Fruit fly (Drosophila melanogaster) whole organism, embryonic: ENCODE data around the gene CG15152.
A peak's percentile ranks its signal among the peaks of the same experiment; 100 is the strongest.

Experiments
- C15 ChIP-seq: fragments of 200-800 bp; sonication (Bioruptor generic); IDR thresholded peaks from 3 replicates; pipeline ENCODE4 v1.3.6; 2022; ENCODE audit warnings: missing biosample characterization, missing genetic modification characterization
- CG10565 ChIP-seq: fragments of 200-800 bp; sonication (Bioruptor generic); optimal IDR thresholded peaks from 3 replicates; lab custom pipeline; 2016; ENCODE audit warnings: missing biosample characterization, mild to moderate bottlenecking, missing genetic modification characterization
- CG11398 ChIP-seq: fragments of 200-800 bp; sonication (Bioruptor generic); optimal IDR thresholded peaks from 2 replicates; lab custom pipeline; 2016; ENCODE audit warnings: missing biosample characterization, missing genetic modification characterization
- CG13894 ChIP-seq: fragments of 200-800 bp; sonication (Bioruptor generic); optimal IDR thresholded peaks from 3 replicates; lab custom pipeline; 2018; ENCODE audit warnings: missing biosample characterization, mild to moderate bottlenecking, missing genetic modification characterization, moderate library complexity
- CG14441 ChIP-seq: fragments of 200-800 bp; sonication (Bioruptor generic); IDR thresholded peaks from 2 replicates; pipeline ENCODE4 v1.3.6; 2022; ENCODE audit warnings: missing biosample characterization, missing genetic modification characterization
- CG14965 ChIP-seq: fragments of 200-800 bp; sonication (Bioruptor generic); optimal IDR thresholded peaks from 2 replicates; lab custom pipeline; 2016; ENCODE audit warnings: missing biosample characterization, missing genetic modification characterization, borderline replicate concordance
- CG15269 ChIP-seq: fragments of 200-800 bp; sonication (Bioruptor generic); optimal IDR thresholded peaks from 2 replicates; lab custom pipeline; 2018; ENCODE audit warnings: missing biosample characterization, mild to moderate bottlenecking, missing genetic modification characterization, moderate library complexity
- CG15479 ChIP-seq: fragments of 200-800 bp; sonication (Bioruptor generic); optimal IDR thresholded peaks from 3 replicates; lab custom pipeline; 2019; ENCODE audit warnings: missing biosample characterization, mild to moderate bottlenecking, missing genetic modification characterization, moderate library complexity
- CG15514 ChIP-seq: fragments of 200-800 bp; sonication (Bioruptor generic); optimal IDR thresholded peaks from 3 replicates; lab custom pipeline; 2017; ENCODE audit warnings: missing biosample characterization, missing genetic modification characterization, mild to moderate bottlenecking, moderate library complexity, missing genetic modification reagents
- CG17612 ChIP-seq: fragments of 200-800 bp; sonication (Bioruptor generic); IDR thresholded peaks from 2 replicates; pipeline ENCODE4 v1.3.6; 2022; ENCODE audit warnings: missing biosample characterization, missing genetic modification characterization
- CG18599 ChIP-seq: fragments of 200-800 bp; sonication (Bioruptor generic); optimal IDR thresholded peaks from 3 replicates; lab custom pipeline; 2017; ENCODE audit warnings: missing biosample characterization, missing genetic modification characterization, mild to moderate bottlenecking, moderate library complexity, missing genetic modification reagents
- CG30020 ChIP-seq: fragments of 200-800 bp; optimal IDR thresholded peaks from 2 replicates; lab custom pipeline; 2019; ENCODE audit warnings: missing biosample characterization, mild to moderate bottlenecking, missing genetic modification characterization, moderate library complexity
- CG31365 ChIP-seq: fragments of 200-800 bp; sonication (Bioruptor generic); optimal IDR thresholded peaks from 2 replicates; lab custom pipeline; 2018; ENCODE audit warnings: missing biosample characterization, mild to moderate bottlenecking, missing genetic modification characterization
- CG32772 ChIP-seq: fragments of 200-800 bp; sonication (Bioruptor generic); IDR thresholded peaks from 2 replicates; pipeline ENCODE4 v1.3.6; 2022; ENCODE audit warnings: missing biosample characterization, missing genetic modification characterization
- CG34422 ChIP-seq: fragments of 200-800 bp; sonication (Bioruptor generic); IDR thresholded peaks from 3 replicates; pipeline ENCODE4 v1.3.6; 2022; ENCODE audit warnings: missing biosample characterization, missing genetic modification characterization
- CG4424 ChIP-seq: fragments of 200-800 bp; sonication (Bioruptor generic); optimal IDR thresholded peaks from 3 replicates; lab custom pipeline; 2016; ENCODE audit warnings: missing biosample characterization, missing genetic modification characterization
- CG5245 ChIP-seq: fragments of 200-800 bp; sonication (Bioruptor generic); optimal IDR thresholded peaks from 3 replicates; lab custom pipeline; 2016; ENCODE audit warnings: missing biosample characterization, missing genetic modification characterization
- CG6175 ChIP-seq: fragments of 200-800 bp; sonication (Bioruptor generic); IDR thresholded peaks from 3 replicates; pipeline ENCODE4 v1.3.6; 2022; ENCODE audit warnings: missing biosample characterization, missing genetic modification characterization
- CG7963 ChIP-seq: fragments of 200-800 bp; sonication (Bioruptor generic); IDR thresholded peaks from 3 replicates; pipeline ENCODE4 v1.3.6; 2022; ENCODE audit warnings: missing biosample characterization, missing genetic modification characterization; ENCODE audit not compliant: partially characterized antibody
- CG9437 ChIP-seq: fragments of 200-800 bp; sonication (Bioruptor generic); optimal IDR thresholded peaks from 2 replicates; lab custom pipeline; 2018; ENCODE audit warnings: missing biosample characterization, mild to moderate bottlenecking, missing genetic modification characterization
- CrebB ChIP-seq: fragments of 200-800 bp; sonication (Bioruptor generic); optimal IDR thresholded peaks from 3 replicates; lab custom pipeline; 2018; ENCODE audit warnings: missing biosample characterization, mild to moderate bottlenecking, missing genetic modification characterization
- D19A ChIP-seq: fragments of 200-800 bp; optimal IDR thresholded peaks from 3 replicates; lab custom pipeline; 2019; ENCODE audit warnings: missing biosample characterization, mild to moderate bottlenecking, missing genetic modification characterization, moderate library complexity
- Drgx ChIP-seq: fragments of 200-800 bp; sonication (Bioruptor generic); IDR thresholded peaks from 2 replicates; pipeline ENCODE4 v1.3.6; 2022; ENCODE audit warnings: missing biosample characterization, missing genetic modification characterization
- ERR ChIP-seq: fragments of 200-800 bp; sonication (Bioruptor generic); optimal IDR thresholded peaks from 2 replicates; lab custom pipeline; 2016; ENCODE audit warnings: missing biosample characterization, missing genetic modification characterization
- Eip74EF ChIP-seq, 2 experiments: fragments of 200-800 bp in 1 of 2; fragments of >200 bp in 1 of 2; sonication (Bioruptor generic) in 1 of 2; optimal IDR thresholded peaks; 2 replicates each; lab custom pipeline; 2017 to 2019; ENCODE audit warnings: missing biosample characterization in 2 of 2, missing genetic modification characterization in 2 of 2, mild to moderate bottlenecking in 1 of 2, moderate library complexity in 1 of 2
- Jarid2 ChIP-seq: fragments of 200-800 bp; sonication (Bioruptor generic); optimal IDR thresholded peaks from 3 replicates; lab custom pipeline; 2017; ENCODE audit warnings: mild to moderate bottlenecking, missing biosample characterization, missing genetic modification reagents, missing genetic modification characterization
- Lhr ChIP-seq: fragments of 200-800 bp; sonication (Bioruptor generic); optimal IDR thresholded peaks from 3 replicates; lab custom pipeline; 2017; ENCODE audit warnings: mild to moderate bottlenecking, missing biosample characterization, missing genetic modification reagents, missing genetic modification characterization
- MBD-R2 ChIP-seq: fragments of 200-800 bp; sonication (Bioruptor generic); IDR thresholded peaks from 2 replicates; pipeline ENCODE4 v1.3.6; 2022; ENCODE audit warnings: missing biosample characterization, missing genetic modification characterization
- MESR4 ChIP-seq: fragments of 200-800 bp; sonication (Bioruptor generic); optimal IDR thresholded peaks from 2 replicates; lab custom pipeline; 2018; ENCODE audit warnings: missing biosample characterization, mild to moderate bottlenecking, missing genetic modification characterization, moderate library complexity
- Meics ChIP-seq: fragments of 200-800 bp; sonication (Bioruptor generic); optimal IDR thresholded peaks from 2 replicates; lab custom pipeline; 2017; ENCODE audit warnings: missing biosample characterization, mild to moderate bottlenecking, missing genetic modification characterization
- NC2β ChIP-seq: fragments of 200-800 bp; sonication (Bioruptor generic); optimal IDR thresholded peaks from 2 replicates; lab custom pipeline; 2016; ENCODE audit warnings: missing biosample characterization, missing genetic modification characterization
- Nf-YB ChIP-seq: fragments of 200-800 bp; sonication (Bioruptor generic); optimal IDR thresholded peaks from 3 replicates; lab custom pipeline; 2019; ENCODE audit warnings: missing biosample characterization, mild to moderate bottlenecking, missing genetic modification characterization, moderate library complexity
- Rx ChIP-seq: fragments of 200-800 bp; sonication (Bioruptor generic); IDR thresholded peaks from 2 replicates; pipeline ENCODE4 v1.3.6; 2022; ENCODE audit warnings: missing biosample characterization, missing genetic modification characterization
- TFAM ChIP-seq: fragments of 200-800 bp; sonication (Bioruptor generic); optimal IDR thresholded peaks from 2 replicates; lab custom pipeline; 2017; ENCODE audit warnings: missing biosample characterization, missing genetic modification characterization, inconsistent platforms
- amos ChIP-seq: fragments of 200-800 bp; sonication (Bioruptor generic); IDR thresholded peaks from 2 replicates; pipeline ENCODE4 v1.3.6; 2022; ENCODE audit warnings: missing biosample characterization, missing genetic modification characterization; ENCODE audit not compliant: partially characterized antibody
- az2 ChIP-seq: fragments of 200-800 bp; sonication (Bioruptor generic); optimal IDR thresholded peaks from 3 replicates; lab custom pipeline; 2016; ENCODE audit warnings: missing biosample characterization, missing genetic modification characterization
- bcd ChIP-seq: fragments of 200-800 bp; sonication (Bioruptor generic); optimal IDR thresholded peaks from 2 replicates; lab custom pipeline; 2017; ENCODE audit warnings: missing biosample characterization, mild to moderate bottlenecking, missing genetic modification characterization
- cas ChIP-seq: fragments of 200-800 bp; sonication (Bioruptor generic); IDR thresholded peaks from 2 replicates; pipeline ENCODE4 v1.3.6; 2022; ENCODE audit warnings: missing biosample characterization, missing genetic modification characterization
- cg ChIP-seq: fragments of 200-800 bp; sonication (Bioruptor generic); optimal IDR thresholded peaks from 3 replicates; lab custom pipeline; 2019; ENCODE audit warnings: missing biosample characterization, mild to moderate bottlenecking, missing genetic modification characterization, moderate library complexity
- chm ChIP-seq: fragments of 200-800 bp; sonication (Bioruptor generic); IDR thresholded peaks from 2 replicates; pipeline ENCODE4 v1.3.6; 2022; ENCODE audit warnings: missing biosample characterization, missing genetic modification characterization
- dan ChIP-seq: fragments of 200-800 bp; sonication (Bioruptor generic); IDR thresholded peaks from 2 replicates; pipeline ENCODE4 v1.3.6; 2022; ENCODE audit warnings: missing biosample characterization, missing genetic modification characterization
- eve ChIP-seq, 2 experiments: fragments of >200 bp; optimal IDR thresholded peaks; 2 replicates each; lab custom pipeline; 2017; ENCODE audit warnings: missing biosample characterization in 2 of 2, missing genetic modification characterization in 2 of 2
- kah ChIP-seq: fragments of 200-800 bp; sonication (Bioruptor generic); optimal IDR thresholded peaks from 2 replicates; lab custom pipeline; 2018; ENCODE audit warnings: missing biosample characterization, mild to moderate bottlenecking, missing genetic modification characterization
- mld ChIP-seq: fragments of 200-800 bp; sonication (Bioruptor generic); IDR thresholded peaks from 3 replicates; pipeline ENCODE4 v1.3.6; 2022; ENCODE audit warnings: missing biosample characterization, missing genetic modification characterization; ENCODE audit not compliant: partially characterized antibody
- pita ChIP-seq: fragments of 200-800 bp; sonication (Bioruptor generic); optimal IDR thresholded peaks from 2 replicates; lab custom pipeline; 2017; ENCODE audit warnings: missing biosample characterization, mild to moderate bottlenecking, missing genetic modification characterization
- repo ChIP-seq: fragments of 200-800 bp; sonication (Bioruptor generic); optimal IDR thresholded peaks from 2 replicates; lab custom pipeline; 2016; ENCODE audit warnings: missing biosample characterization, missing genetic modification characterization
- tgo ChIP-seq: fragments of 200-800 bp; sonication (Bioruptor generic); IDR thresholded peaks from 3 replicates; pipeline ENCODE4 v1.3.6; 2022; ENCODE audit warnings: missing biosample characterization, missing genetic modification characterization
- vvl ChIP-seq: fragments of 200-800 bp; sonication (Bioruptor generic); IDR thresholded peaks from 2 replicates; pipeline ENCODE4 v1.3.6; 2022; ENCODE audit warnings: missing biosample characterization, missing genetic modification characterization
- wdn ChIP-seq: fragments of 200-800 bp; sonication (Bioruptor generic); IDR thresholded peaks from 2 replicates; pipeline ENCODE4 v1.3.6; 2022; ENCODE audit warnings: missing biosample characterization, missing genetic modification characterization

CG15152 gene

DNA sequence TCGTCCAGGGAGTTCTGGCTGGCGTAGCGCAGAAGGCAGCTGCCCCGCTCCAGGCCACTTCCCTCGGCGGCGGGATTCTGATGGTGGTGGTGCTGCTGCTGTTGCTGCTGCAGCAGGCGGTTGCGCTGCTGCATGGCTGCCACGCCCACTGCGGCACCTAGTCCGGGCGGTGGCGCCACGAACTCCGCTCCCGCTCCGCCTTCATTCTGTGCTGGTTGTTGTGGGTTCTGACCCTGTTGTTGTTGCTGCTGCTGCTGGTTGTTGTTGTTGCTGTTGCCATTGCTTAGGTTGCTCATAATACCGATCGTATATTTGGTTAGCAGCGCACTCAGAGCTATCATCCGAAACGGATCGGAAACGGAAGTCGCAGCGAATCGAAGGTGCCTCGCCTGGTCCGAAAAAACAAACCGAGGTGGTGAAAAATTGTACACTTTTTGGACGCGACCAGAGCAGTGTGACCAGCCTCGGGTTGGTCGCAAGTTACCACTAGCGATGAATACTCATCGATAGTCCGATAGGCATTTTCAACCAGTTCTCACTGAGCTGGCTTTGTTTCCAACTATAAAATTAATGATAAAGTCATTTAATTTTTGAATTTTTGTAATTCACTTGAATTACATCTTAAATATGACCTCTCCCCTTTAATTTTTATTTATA, 23.4 kb downstream of the CG15152 start, which contains the start of gene kel (continued):
- TF ChIP-seq MBD-R2 = peak; percentile 73; the same call in 1 of the 2 replicates
- peak; percentile 33 for TF ChIP-seq CG18599 (GFP tag; lab: Kevin White, UChicago)
- TF ChIP-seq CG7963 (GFP tag; lab: Robert Waterston, UW) = peak; percentile 71
- no peak for TF ChIP-seq CG6175 (GFP tag; lab: Robert Waterston, UW)
- TF ChIP-seq Meics (GFP tag; lab: Kevin White, UChicago) = peak; percentile 57
- peak; percentile 56; the same call in 1 of the 2 replicates for TF ChIP-seq CG17612 (GFP tag; lab: Robert Waterston, UW)
- peak; percentile 53 for TF ChIP-seq CG15269 (tag; lab: Kevin White, UChicago)
- TF ChIP-seq mld (GFP tag; lab: Robert Waterston, UW) = no peak
- TF ChIP-seq tgo (GFP tag; lab: Robert Waterston, UW) = no peak
- TF ChIP-seq CG15514 (GFP tag; lab: Kevin White, UChicago) = peak; percentile 90
- TF ChIP-seq Rx (GFP tag; lab: Robert Waterston, UW) = no peak
- TF ChIP-seq dan = no peak
- TF ChIP-seq wdn (GFP tag; lab: Robert Waterston, UW) = no peak
- peak; percentile 67 for TF ChIP-seq vvl (GFP tag; lab: Robert Waterston, UW)
- no peak for TF ChIP-seq CG5245 (GFP tag; lab: Kevin White, UChicago)
- TF ChIP-seq eve (GFP tag; optimal IDR thresholded peaks at IDR 0.05; lab: Kevin White, UChicago) = no peak
- peak; percentile 52 for TF ChIP-seq CG13894 (tag; lab: Kevin White, UChicago)
- no peak for TF ChIP-seq repo (GFP tag; lab: Kevin White, UChicago)
- TF ChIP-seq CG11398 = peak; percentile 25
- TF ChIP-seq kah (GFP tag; lab: Kevin White, UChicago) = peak; percentile 36
- TF ChIP-seq Nf-YB (GFP tag; lab: Kevin White, UChicago) = no peak
- TF ChIP-seq CG9437 (GFP tag; lab: Kevin White, UChicago) = no peak
- TF ChIP-seq MESR4 = peak; percentile 99
- no peak for TF ChIP-seq cg (GFP tag; lab: Kevin White, UChicago)
- peak; percentile 84 for TF ChIP-seq CG30020 (tag; lab: Kevin White, UChicago)
- no peak for TF ChIP-seq CG14441
- no peak for TF ChIP-seq C15 (GFP tag; lab: Robert Waterston, UW)
- TF ChIP-seq pita (GFP tag; lab: Kevin White, UChicago) = no peak
- TF ChIP-seq CG14965 (GFP tag; lab: Kevin White, UChicago) = no peak
- TF ChIP-seq CG10565 (GFP tag; lab: Kevin White, UChicago) = no peak
- TF ChIP-seq ERR (GFP tag; lab: Kevin White, UChicago) = peak; percentile 23
- TF ChIP-seq Drgx (GFP tag; lab: Robert Waterston, UW) = peak; percentile 49; the same call in 1 of the 2 replicates
- no peak for TF ChIP-seq az2 (GFP tag; lab: Kevin White, UChicago)
- no peak for TF ChIP-seq cas (GFP tag; lab: Robert Waterston, UW)
- TF ChIP-seq NC2β = peak; percentile 46
- TF ChIP-seq Jarid2 (GFP tag; lab: Kevin White, UChicago) = peak; percentile 80
- peak; percentile 58 for TF ChIP-seq CG31365 (tag; lab: Kevin White, UChicago)
- peak; percentile 70 for TF ChIP-seq Lhr (GFP tag; lab: Kevin White, UChicago)
- TF ChIP-seq chm = peak; percentile 73
- peak; percentile 64; the same call in 1 of the 3 replicates for TF ChIP-seq CG34422 (GFP tag; lab: Robert Waterston, UW)
- TF ChIP-seq CG4424 (GFP tag; lab: Kevin White, UChicago) = peak; percentile 18
- TF ChIP-seq bcd (GFP tag; lab: Kevin White, UChicago) = peak; percentile 42
- peak; percentile 68 for TF ChIP-seq amos (GFP tag; lab: Robert Waterston, UW)
- TF ChIP-seq CrebB (tag; lab: Kevin White, UChicago) = peak; percentile 76
- TF ChIP-seq CG15479 (GFP tag; lab: Kevin White, UChicago) = peak; percentile 31
- TF ChIP-seq Eip74EF (GFP tag; optimal IDR thresholded peaks at IDR 0.05; lab: Kevin White, UChicago) = peak in 1 of 2 experiments; percentile 56
- no peak for TF ChIP-seq CG32772 (GFP tag; lab: Robert Waterston, UW)
- TF ChIP-seq D19A = no peak
- TF ChIP-seq TFAM (GFP tag; lab: Kevin White, UChicago) = no peak
